Worm (Caenorhabditis elegans): ENCODE measurements around the gene sel-10.

Gene sel-10

DNA sequence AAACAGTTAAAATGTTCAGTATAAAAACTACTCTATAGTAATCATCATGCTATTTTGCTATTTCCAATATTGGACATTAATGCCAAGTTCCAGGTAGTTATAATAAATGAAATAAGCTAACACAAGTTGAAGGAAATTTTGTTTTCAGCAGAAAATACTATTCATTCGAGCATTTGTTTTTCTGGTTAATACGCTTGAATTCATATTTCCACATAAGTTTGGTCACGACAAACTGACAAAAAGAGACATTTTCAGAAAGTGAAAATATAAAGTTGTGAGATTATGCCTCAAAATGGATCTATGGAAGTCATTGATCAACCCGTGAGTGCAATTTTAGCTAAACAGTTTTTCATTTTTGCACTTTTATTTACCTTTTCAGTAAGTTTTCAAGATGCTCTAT lies 26.0 kb downstream of the sel-10 start, which contains the start of gene srx-131:
Gene srx-131 (plus strand): TSS at position 301 of the 400 bp plus-strand sequence.
- TF ChIP-seq unc-62 (GFP tag; optimal IDR thresholded peaks at IDR 0.05) (no peak), sox-4 (tag; optimal IDR thresholded peaks at IDR 0.05) (no peak), ces-1 (GFP tag; optimal IDR thresholded peaks at IDR 0.05) (no peak), fkh-4 (tag; optimal IDR thresholded peaks at IDR 0.05; ENCODE audit: borderline replicate concordance) (no peak), skn-1 (tag; optimal IDR thresholded peaks at IDR 0.05) (no peak), ceh-90 (tag; optimal IDR thresholded peaks at IDR 0.05) (no peak), zip-4 (GFP tag; optimal IDR thresholded peaks at IDR 0.05) (no peak), vab-15 (tag; optimal IDR thresholded peaks at IDR 0.05) (no peak), isw-1 (GFP tag; IDR thresholded peaks at IDR 0.05) (no peak)

- no peak for TF ChIP-seq swsn-7 (tag; optimal IDR thresholded peaks at IDR 0.05)
- no peak for TF ChIP-seq pag-3 (tag; optimal IDR thresholded peaks at IDR 0.05; ENCODE audit: borderline replicate concordance, insufficient read depth)
- no peak for TF ChIP-seq lin-35 (GFP tag; optimal IDR thresholded peaks at IDR 0.05)
- no peak for TF ChIP-seq nhr-20 (tag; optimal IDR thresholded peaks at IDR 0.05)
- TF ChIP-seq elt-2 (tag; optimal IDR thresholded peaks at IDR 0.05), result no peak
- TF ChIP-seq pqm-1 (tag; optimal IDR thresholded peaks at IDR 0.05), result no peak
- no peak for TF ChIP-seq unc-86 (tag; optimal IDR thresholded peaks at IDR 0.05)
- no peak for TF ChIP-seq nhr-11 (tag; optimal IDR thresholded peaks at IDR 0.05)
Measured at ce11 chrV:13848379-13848778, 29.2 kb downstream of the sel-10 start, which contains the start of gene srx-133. srx-133 (plus strand) TSS chrV:13848679.

DNA sequence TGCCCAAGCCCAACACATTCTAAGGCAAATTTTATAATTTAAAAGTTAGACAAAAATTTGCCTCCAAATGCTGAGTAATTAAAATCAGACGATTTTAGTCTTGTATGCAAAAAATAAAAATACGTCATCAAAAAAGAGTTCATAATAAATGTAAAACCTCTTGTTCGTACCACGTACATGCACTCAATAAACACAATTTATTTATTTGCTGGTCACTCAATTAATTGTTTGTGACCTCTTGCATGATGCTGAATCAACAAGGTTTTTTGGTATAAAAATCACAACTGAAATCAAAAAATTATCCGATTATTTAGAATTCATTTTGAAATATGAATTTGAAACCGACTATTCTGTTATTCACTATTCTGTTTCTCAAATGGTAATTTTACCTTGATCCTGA lies 31.0 kb downstream of the sel-10 start, which contains the start of gene hpx-2:
Gene hpx-2 (plus strand): TSS at position 301 of the 400 bp plus-strand sequence.
- TF ChIP-seq hlh-17 (GFP tag; optimal IDR thresholded peaks at IDR 0.05; ENCODE audit: borderline replicate concordance) (no peak), egl-27 (tag; optimal IDR thresholded peaks at IDR 0.05) (no peak), F16B12.6 (tag; optimal IDR thresholded peaks at IDR 0.05) (no peak), nhr-237 (tag; optimal IDR thresholded peaks at IDR 0.05) (no peak), egl-13 (tag; optimal IDR thresholded peaks at IDR 0.05) (no peak), dsc-1 (tag; optimal IDR thresholded peaks at IDR 0.05) (no peak), ceh-88 (GFP tag; IDR thresholded peaks at IDR 0.05) (no peak), sup-37 (GFP tag; optimal IDR thresholded peaks at IDR 0.05) (no peak), nhr-47 (tag; optimal IDR thresholded peaks at IDR 0.05) (no peak)

ce11 chrV:13854306-13854705 lies 35.1 kb downstream of the sel-10 start, which contains the start of gene ttr-21:
ttr-21 (minus strand) TSS chrV:13854405.
- TF ChIP-seq blmp-1 (tag; optimal IDR thresholded peaks at IDR 0.05) (no peak), nhr-20 (tag; optimal IDR thresholded peaks at IDR 0.05) (peak; percentile 9)

ce11 chrV:13856376-13856775 lies 37.2 kb downstream of the sel-10 start, which contains the start of gene srx-134:
srx-134 (minus strand) TSS chrV:13856476.
- no peak for TF ChIP-seq ces-1 (GFP tag; optimal IDR thresholded peaks at IDR 0.05)

DNA sequence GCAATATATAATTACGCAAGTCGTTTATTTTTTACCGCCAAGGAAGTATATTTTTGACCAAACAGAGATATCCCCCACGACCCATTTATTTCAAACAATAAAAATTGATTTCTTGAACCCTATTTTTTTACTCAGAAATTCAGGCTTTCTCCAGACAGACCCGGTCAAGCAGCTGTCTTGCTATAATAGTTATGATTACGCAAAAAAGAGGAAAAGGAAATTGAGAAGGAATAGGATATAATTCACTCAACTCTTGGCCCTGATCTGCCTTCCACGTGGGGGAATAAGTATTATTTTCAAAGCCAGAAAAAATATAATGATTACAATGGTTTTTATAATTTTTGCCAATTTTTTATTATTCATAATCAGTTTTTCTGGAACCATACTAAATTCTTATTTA lies 38.0 kb downstream of the sel-10 start, which contains the start of gene srx-136:
Gene srx-136 (plus strand): TSS at position 301 of the 400 bp plus-strand sequence.
- TF ChIP-seq pax-3 (tag; optimal IDR thresholded peaks at IDR 0.05), result no peak
- TF ChIP-seq xbp-1 (tag; optimal IDR thresholded peaks at IDR 0.05), result no peak
- no peak for TF ChIP-seq mdl-1 (tag; optimal IDR thresholded peaks at IDR 0.05)
- TF ChIP-seq egl-13 (tag; optimal IDR thresholded peaks at IDR 0.05), result no peak
- TF ChIP-seq F16B12.6 (tag; optimal IDR thresholded peaks at IDR 0.05), result no peak
- no peak for TF ChIP-seq nhr-11 (tag; optimal IDR thresholded peaks at IDR 0.05)
- TF ChIP-seq ces-1 (GFP tag; optimal IDR thresholded peaks at IDR 0.05), result no peak
- TF ChIP-seq grh-1 (GFP tag; IDR thresholded peaks at IDR 0.05), result no peak
- no peak for TF ChIP-seq nhr-85 (tag)
- no peak for TF ChIP-seq unc-130 (tag; optimal IDR thresholded peaks at IDR 0.05)
- no peak for TF ChIP-seq mef-2 (tag; optimal IDR thresholded peaks at IDR 0.05)
- no peak for TF ChIP-seq sptf-1 (tag; optimal IDR thresholded peaks at IDR 0.05)
- no peak for TF ChIP-seq nhr-28 (tag; optimal IDR thresholded peaks at IDR 0.05)
- no peak for TF ChIP-seq unc-98 (GFP tag; IDR thresholded peaks at IDR 0.05)
- TF ChIP-seq dsc-1 (tag; optimal IDR thresholded peaks at IDR 0.05), result no peak
- no peak for TF ChIP-seq isw-1 (GFP tag; IDR thresholded peaks at IDR 0.05)
